Fruit fly (Drosophila melanogaster) whole organism, embryonic: ENCODE data around the gene Abl.
A peak's percentile ranks its signal among the peaks of the same experiment; 100 is the strongest.

Experiments used
- CG32772 ChIP-seq: fragments of 200-800 bp; sonication (Bioruptor generic); IDR thresholded peaks from 2 replicates; pipeline ENCODE4 v1.3.6; 2022; ENCODE audit warnings: missing biosample characterization, missing genetic modification characterization
- CG42726 ChIP-seq: fragments of 200-800 bp; sonication (Bioruptor generic); IDR thresholded peaks from 2 replicates; pipeline ENCODE4 v1.3.6; 2022; ENCODE audit warnings: missing biosample characterization, missing genetic modification characterization; ENCODE audit not compliant: partially characterized antibody
- D19A ChIP-seq: fragments of 200-800 bp; optimal IDR thresholded peaks from 3 replicates; lab custom pipeline; 2019; ENCODE audit warnings: missing biosample characterization, mild to moderate bottlenecking, missing genetic modification characterization, moderate library complexity
- H15 ChIP-seq: fragments of 200-800 bp; sonication (Bioruptor generic); IDR thresholded peaks from 3 replicates; pipeline ENCODE4 v1.3.6; 2022; ENCODE audit warnings: missing biosample characterization, missing genetic modification characterization
- Hmx ChIP-seq: fragments of 200-800 bp; sonication (Bioruptor generic); optimal IDR thresholded peaks from 2 replicates; lab custom pipeline; 2016; ENCODE audit warnings: missing biosample characterization, missing genetic modification characterization
- Ravus ChIP-seq: fragments of 200-800 bp; sonication (Bioruptor generic); IDR thresholded peaks from 2 replicates; pipeline ENCODE4 v1.3.6; 2022; ENCODE audit warnings: missing biosample characterization, missing genetic modification characterization
- Ssrp ChIP-seq: fragments of 200-800 bp; sonication (Bioruptor generic); optimal IDR thresholded peaks from 2 replicates; lab custom pipeline; 2018; ENCODE audit warnings: missing biosample characterization, mild to moderate bottlenecking, missing genetic modification characterization, moderate library complexity
- ci ChIP-seq: fragments of 200-800 bp; sonication (Bioruptor generic); IDR thresholded peaks from 3 replicates; pipeline ENCODE4 v1.3.6; 2022; ENCODE audit warnings: missing biosample characterization, missing genetic modification characterization
- fru ChIP-seq: fragments of >200 bp; optimal IDR thresholded peaks from 2 replicates; lab custom pipeline; 2017
- fu2 ChIP-seq: fragments of 200-800 bp; sonication (Bioruptor generic); optimal IDR thresholded peaks from 2 replicates; lab custom pipeline; 2016; ENCODE audit warnings: missing biosample characterization, missing genetic modification characterization
- grn ChIP-seq: fragments of 200-800 bp; sonication (Bioruptor generic); optimal IDR thresholded peaks from 3 replicates; lab custom pipeline; 2017; ENCODE audit warnings: missing biosample characterization, missing genetic modification characterization
- pfk ChIP-seq: fragments of 200-800 bp; sonication (Bioruptor generic); optimal IDR thresholded peaks from 2 replicates; lab custom pipeline; 2018; ENCODE audit warnings: missing biosample characterization, mild to moderate bottlenecking, missing genetic modification characterization, moderate library complexity
- unpg ChIP-seq: fragments of 200-800 bp; sonication (Bioruptor generic); optimal IDR thresholded peaks from 3 replicates; lab custom pipeline; 2018; ENCODE audit warnings: missing biosample characterization, mild to moderate bottlenecking, missing genetic modification characterization, moderate library complexity

DNA sequence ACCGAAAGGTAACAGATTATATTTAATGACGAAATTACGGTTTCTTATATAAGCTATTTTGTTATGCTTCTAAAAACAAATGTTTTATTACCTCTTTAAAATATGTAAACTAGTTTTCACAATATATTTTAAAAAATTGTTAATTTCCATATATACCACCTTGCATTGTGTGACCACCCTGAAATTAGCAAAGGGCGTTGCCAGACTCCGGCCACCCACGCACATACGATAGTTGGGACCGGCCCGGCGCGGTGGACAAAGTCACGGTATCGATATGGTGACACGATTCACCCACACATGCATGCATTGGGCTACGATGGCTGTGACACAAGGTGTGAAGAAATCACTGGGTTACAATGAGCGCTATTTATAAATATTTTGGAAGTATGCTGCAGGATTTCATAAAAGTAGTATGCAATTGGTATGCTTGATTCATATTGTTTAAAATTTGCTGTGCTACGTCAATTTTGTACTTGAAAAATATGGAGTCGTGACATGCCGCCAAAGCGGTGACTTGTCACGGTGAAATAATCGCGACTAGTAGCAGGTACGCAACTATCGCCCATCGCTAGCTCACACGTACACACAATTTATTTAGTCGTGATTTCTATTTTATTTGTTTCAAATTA lies 59.6 kb downstream of the Abl start:
- TF ChIP-seq grn (GFP tag; lab: Kevin White, UChicago): no peak
- TF ChIP-seq fu2 (GFP tag; lab: Kevin White, UChicago): peak; percentile 34
- 0 out of 3 replicates have a peak, but pooled peaks have one; percentile 35 for TF ChIP-seq H15 (GFP tag; lab: Robert Waterston, UW)
- TF ChIP-seq Hmx (GFP tag; lab: Kevin White, UChicago): no peak
- no peak for TF ChIP-seq fru (lab: Kevin White, UChicago)
- no peak for TF ChIP-seq D19A
- no peak for TF ChIP-seq pfk
- peak; percentile 27 for TF ChIP-seq Ssrp (tag; lab: Kevin White, UChicago)
- TF ChIP-seq CG42726: peak; percentile 87
- TF ChIP-seq Ravus: no peak
- TF ChIP-seq unpg: peak; percentile 64
- peak; percentile 77; the same call in 2 of the 3 replicates for TF ChIP-seq ci (GFP tag; lab: Robert Waterston, UW)
- TF ChIP-seq CG32772 (GFP tag; lab: Robert Waterston, UW): peak; percentile 35
